Worm (Caenorhabditis elegans) whole organism, L2 larva: ENCODE data around the gene C54E10.7.

Source experiments
- C34F6.9 ChIP-seq: fragments of 150-350 bp; optimal IDR thresholded peaks from 2 replicates; lab custom pipeline; 2014; ENCODE audit warnings: missing biosample characterization, missing genetic modification characterization
- Y55F3AM.14 ChIP-seq: fragments of 200-800 bp; sonication (Bioruptor generic); optimal IDR thresholded peaks from 2 replicates; lab custom pipeline; 2018; ENCODE audit warnings: mild to moderate bottlenecking, missing genetic modification characterization, missing compliant biosample characterization
- ZK546.5 ChIP-seq: sonication (generic microtip); optimal IDR thresholded peaks from 2 replicates; lab custom pipeline; 2017; ENCODE audit warnings: missing biosample characterization, missing genetic modification characterization
- alr-1 ChIP-seq: fragments of 150-350 bp; optimal IDR thresholded peaks from 2 replicates; lab custom pipeline; 2014; ENCODE audit warnings: missing biosample characterization, missing genetic modification characterization
- ama-1 ChIP-seq: fragments of 150-350 bp; optimal IDR thresholded peaks from 2 replicates; lab custom pipeline; 2018; ENCODE audit warnings: inconsistent platforms
- ceh-16 ChIP-seq: fragments of 150-350 bp; optimal IDR thresholded peaks from 2 replicates; lab custom pipeline; 2014; ENCODE audit warnings: missing biosample characterization, missing genetic modification characterization
- ceh-82 ChIP-seq: fragments of 150-350 bp; optimal IDR thresholded peaks from 2 replicates; lab custom pipeline; 2014; ENCODE audit warnings: missing biosample characterization, missing genetic modification characterization
- crh-2 ChIP-seq: sonication (generic microtip); optimal IDR thresholded peaks from 2 replicates; lab custom pipeline; 2017; ENCODE audit warnings: missing biosample characterization, missing genetic modification characterization
- elt-1 ChIP-seq: fragments of 150-350 bp; optimal IDR thresholded peaks from 2 replicates; lab custom pipeline; 2014; ENCODE audit warnings: missing biosample characterization, missing genetic modification characterization
- elt-3 ChIP-seq: sonication (generic microtip); optimal IDR thresholded peaks from 2 replicates; lab custom pipeline; 2017; ENCODE audit warnings: missing biosample characterization, missing genetic modification characterization
- fos-1 ChIP-seq: fragments of 150-350 bp; optimal IDR thresholded peaks from 2 replicates; lab custom pipeline; 2014; ENCODE audit warnings: missing biosample characterization, missing genetic modification characterization
- lin-11 ChIP-seq: fragments of 150-350 bp; sonication (generic microtip); optimal IDR thresholded peaks from 2 replicates; lab custom pipeline; 2014; ENCODE audit warnings: missing biosample characterization, missing genetic modification characterization, inconsistent platforms, mixed read lengths
- lin-13 ChIP-seq: fragments of 150-350 bp; optimal IDR thresholded peaks from 2 replicates; lab custom pipeline; 2014; ENCODE audit warnings: missing biosample characterization, missing genetic modification reagents, missing genetic modification characterization
- lsy-2 ChIP-seq, 2 experiments: fragments of 150-350 bp in 1 of 2; sonication (generic microtip) in 1 of 2; optimal IDR thresholded peaks; 2 replicates each; lab custom pipeline; 2014 to 2017; ENCODE audit warnings: missing biosample characterization in 2 of 2, missing genetic modification characterization in 2 of 2
- mdl-1 ChIP-seq, 2 experiments: fragments of 150-350 bp in 1 of 2; sonication (generic microtip) in 1 of 2; optimal IDR thresholded peaks; 2 replicates each; lab custom pipeline; 2017; ENCODE audit warnings: missing biosample characterization in 2 of 2, missing genetic modification characterization in 2 of 2
- nhr-10 ChIP-seq: sonication (generic microtip); optimal IDR thresholded peaks from 2 replicates; lab custom pipeline; 2017; ENCODE audit warnings: missing biosample characterization, missing genetic modification characterization
- nhr-11 ChIP-seq: fragments of 150-350 bp; optimal IDR thresholded peaks from 2 replicates; lab custom pipeline; 2014; ENCODE audit warnings: missing biosample characterization, missing genetic modification characterization
- nhr-21 ChIP-seq: fragments of 150-350 bp; optimal IDR thresholded peaks from 2 replicates; lab custom pipeline; 2014; ENCODE audit warnings: missing biosample characterization, missing genetic modification characterization
- nhr-23 ChIP-seq: fragments of 150-350 bp; optimal IDR thresholded peaks from 2 replicates; lab custom pipeline; 2014; ENCODE audit warnings: missing biosample characterization, missing genetic modification reagents, missing genetic modification characterization
- nhr-237 ChIP-seq: fragments of 150-350 bp; optimal IDR thresholded peaks from 2 replicates; lab custom pipeline; 2014; ENCODE audit warnings: missing biosample characterization, missing genetic modification characterization
- nhr-25 ChIP-seq: fragments of 150-350 bp; sonication (generic microtip); optimal IDR thresholded peaks from 3 replicates; lab custom pipeline; 2014; ENCODE audit warnings: missing biosample characterization, missing genetic modification characterization
- nhr-77 ChIP-seq: fragments of 150-350 bp; optimal IDR thresholded peaks from 2 replicates; lab custom pipeline; 2014; ENCODE audit warnings: missing biosample characterization, missing genetic modification characterization
- peb-1 ChIP-seq: fragments of 150-350 bp; optimal IDR thresholded peaks from 2 replicates; lab custom pipeline; 2014; ENCODE audit warnings: missing biosample characterization, missing genetic modification characterization
- sem-4 ChIP-seq: fragments of 150-350 bp; optimal IDR thresholded peaks from 2 replicates; lab custom pipeline; 2014; ENCODE audit warnings: missing biosample characterization, missing genetic modification reagents, missing genetic modification characterization
- sma-3 ChIP-seq: sonication (generic microtip); optimal IDR thresholded peaks from 2 replicates; lab custom pipeline; 2016; ENCODE audit warnings: missing genetic modification reagents, missing genetic modification characterization, missing compliant biosample characterization
- sma-9 ChIP-seq, 2 experiments: fragments of 150-350 bp in 1 of 2; sonication (generic microtip) in 1 of 2; optimal IDR thresholded peaks; 2 replicates each; lab custom pipeline; 2014 to 2016; ENCODE audit warnings: missing genetic modification characterization in 2 of 2, mild to moderate bottlenecking in 1 of 2, missing biosample characterization in 1 of 2, missing compliant biosample characterization in 1 of 2, missing genetic modification reagents in 1 of 2, moderate library complexity in 1 of 2
- snpc-4 ChIP-seq: fragments of 150-350 bp; optimal IDR thresholded peaks from 2 replicates; lab custom pipeline; 2014; ENCODE audit warnings: missing biosample characterization, missing genetic modification characterization
- unc-39 ChIP-seq: fragments of 150-350 bp; optimal IDR thresholded peaks from 2 replicates; lab custom pipeline; 2014; ENCODE audit warnings: missing biosample characterization, missing genetic modification characterization
- unc-55 ChIP-seq: fragments of 150-350 bp; sonication (generic microtip); optimal IDR thresholded peaks from 3 replicates; lab custom pipeline; 2014; ENCODE audit warnings: missing biosample characterization, missing genetic modification reagents, missing genetic modification characterization
- unc-62 ChIP-seq: fragments of 150-350 bp; optimal IDR thresholded peaks from 2 replicates; lab custom pipeline; 2014; ENCODE audit warnings: missing biosample characterization, missing genetic modification reagents, missing genetic modification characterization
- zag-1 ChIP-seq: fragments of 150-350 bp; optimal IDR thresholded peaks from 2 replicates; lab custom pipeline; 2014; ENCODE audit warnings: missing biosample characterization, missing genetic modification characterization
- ztf-1 ChIP-seq: fragments of 200-800 bp; sonication (Bioruptor generic); conservative IDR thresholded peaks from 2 replicates; pipeline ENCODE4 v1.3.6; 2022; ENCODE audit warnings: missing genetic modification characterization, missing compliant biosample characterization

Gene C54E10.7

DNA sequence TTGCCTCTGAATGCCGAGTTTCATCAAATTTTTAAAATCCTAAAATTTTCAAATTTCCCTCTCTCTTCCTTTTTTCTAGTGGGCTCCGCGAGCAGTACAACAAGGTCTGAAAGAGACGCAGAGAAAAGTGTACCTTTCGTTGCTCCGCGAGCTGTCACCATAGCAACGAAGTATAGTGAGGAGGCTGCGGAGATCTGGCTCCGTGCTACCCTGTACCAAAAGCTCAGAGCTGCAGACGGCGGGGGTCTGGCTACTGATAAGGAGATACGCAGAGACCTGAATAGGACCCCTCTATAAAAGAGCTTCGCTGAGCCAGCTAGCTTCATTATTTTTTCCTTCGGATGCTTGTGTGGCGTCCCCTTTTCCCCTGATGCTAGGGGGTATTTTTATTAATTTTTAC is 28.0 kb upstream of the C54E10.7 start, which contains the start of gene Y17D7B.10:
TSS of gene Y17D7B.10 (plus strand) at position 243 of the 400 bp plus-strand sequence.
- TF ChIP-seq elt-1 (tag; lab: Kevin White, UChicago) (no peak), lin-11 (tag; lab: Kevin White, UChicago) (peak; percentile 32)

DNA sequence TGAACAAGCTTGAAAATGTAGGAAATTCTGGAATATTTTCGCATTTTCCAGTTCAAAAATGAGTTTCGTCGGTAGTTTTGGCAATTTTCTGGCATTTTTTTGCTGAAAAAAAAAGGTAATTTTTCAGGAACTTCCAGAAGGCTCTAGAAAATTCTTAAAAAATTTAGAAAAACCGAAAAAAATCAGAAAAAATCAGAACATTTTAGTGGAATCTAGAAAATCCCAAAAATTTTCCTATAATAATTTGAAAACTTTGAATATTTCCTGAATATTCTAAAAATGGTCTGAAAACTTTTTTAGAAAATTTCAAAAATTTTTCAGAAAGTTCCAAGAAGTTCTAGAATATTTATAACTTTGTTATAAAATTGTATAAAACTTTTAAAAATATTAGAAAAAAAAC is 24.8 kb upstream of the C54E10.7 start, which contains the start of gene Y17D7B.3:
TSS of gene Y17D7B.3 (minus strand) at position 101 of the 400 bp plus-strand sequence.
- TF ChIP-seq nhr-11 (tag; lab: Kevin White, UChicago) (no peak), unc-39 (tag; lab: Kevin White, UChicago) (no peak), zag-1 (no peak), peb-1 (tag; lab: Kevin White, UChicago) (no peak), lin-11 (tag; lab: Kevin White, UChicago) (no peak), ZK546.5 (no peak), sma-3 (GFP tag; lab: Kevin White, UChicago) (no peak), C34F6.9 (tag; lab: Kevin White, UChicago) (no peak), snpc-4 (no peak), crh-2 (no peak), elt-1 (tag; lab: Kevin White, UChicago) (no peak), ceh-16 (tag; lab: Kevin White, UChicago) (no peak), mdl-1 (tag; optimal IDR thresholded peaks at IDR 0.05; lab: Kevin White, UChicago) (no peak), sem-4 (tag; lab: Kevin White, UChicago) (no peak), alr-1 (tag; lab: Kevin White, UChicago) (no peak), elt-3 (tag; lab: Kevin White, UChicago) (no peak), unc-62 (GFP tag; lab: Kevin White, UChicago) (no peak), unc-55 (no peak), ztf-1 (GFP tag; lab: Robert Waterston, UW) (no peak), nhr-25 (tag; lab: Kevin White, UChicago) (no peak)
- TF ChIP-seq, all 48 proteins: peak for 0

DNA sequence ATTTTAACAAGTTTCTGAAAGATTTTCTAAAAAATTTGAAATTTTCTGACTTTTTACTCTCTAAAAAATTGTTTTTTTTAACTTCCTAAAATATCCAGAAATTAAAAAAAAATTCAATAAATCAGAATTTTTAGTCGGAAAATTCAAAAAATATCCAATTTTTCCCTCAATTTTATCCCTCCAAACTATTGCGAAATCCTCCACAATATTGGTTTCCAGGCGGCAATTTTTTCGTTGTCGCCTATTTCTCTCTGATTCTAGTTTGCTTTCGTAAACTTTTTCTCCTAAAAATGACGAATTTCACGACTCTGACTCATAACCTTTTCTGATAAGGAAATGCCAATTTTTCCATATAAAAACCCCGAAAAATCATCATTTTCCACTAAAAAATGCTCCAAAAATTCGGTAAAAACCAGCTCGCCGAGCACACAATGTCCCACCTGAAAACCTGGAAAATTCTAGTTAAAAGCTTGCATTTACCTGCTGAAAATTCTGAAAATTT is 24.0 kb upstream of the C54E10.7 start, which contains the start of gene Y17D7B.2:
TSS of gene Y17D7B.2 (plus strand) at position 323 of the 502 bp plus-strand sequence.
- TF ChIP-seq fos-1, result peak; percentile 73
- TF ChIP-seq nhr-21 (tag; lab: Kevin White, UChicago), result no peak
- no peak for TF ChIP-seq nhr-237
- TF ChIP-seq ceh-82 (tag; lab: Kevin White, UChicago), result no peak

DNA sequence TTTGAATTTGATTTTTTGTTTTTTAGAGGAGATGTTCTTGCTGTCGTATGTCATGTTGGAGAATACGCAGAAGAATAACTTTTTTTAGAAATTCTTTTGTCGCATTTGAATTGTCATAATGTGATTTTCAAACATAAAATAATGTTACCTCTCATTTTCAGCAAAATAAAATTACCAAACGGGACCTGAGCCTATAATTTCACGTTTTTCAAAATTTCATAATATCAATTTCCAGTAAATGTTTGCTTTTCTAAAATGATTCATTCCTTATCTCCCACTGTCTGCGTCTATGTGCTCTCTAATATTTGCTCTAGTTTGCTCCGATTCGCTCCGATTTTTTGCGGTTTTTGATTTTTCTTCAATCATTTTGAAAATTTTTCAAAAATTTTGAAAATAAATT is 20.8 kb upstream of the C54E10.7 start, which contains the start of gene nhr-231:
TSS of gene nhr-231 (plus strand) at position 301 of the 400 bp plus-strand sequence.
- TF ChIP-seq Y55F3AM.14 (GFP tag; lab: Kevin White, UChicago) (no peak), C34F6.9 (tag; lab: Kevin White, UChicago) (no peak), unc-39 (tag; lab: Kevin White, UChicago) (no peak), fos-1 (peak; percentile 34)

DNA sequence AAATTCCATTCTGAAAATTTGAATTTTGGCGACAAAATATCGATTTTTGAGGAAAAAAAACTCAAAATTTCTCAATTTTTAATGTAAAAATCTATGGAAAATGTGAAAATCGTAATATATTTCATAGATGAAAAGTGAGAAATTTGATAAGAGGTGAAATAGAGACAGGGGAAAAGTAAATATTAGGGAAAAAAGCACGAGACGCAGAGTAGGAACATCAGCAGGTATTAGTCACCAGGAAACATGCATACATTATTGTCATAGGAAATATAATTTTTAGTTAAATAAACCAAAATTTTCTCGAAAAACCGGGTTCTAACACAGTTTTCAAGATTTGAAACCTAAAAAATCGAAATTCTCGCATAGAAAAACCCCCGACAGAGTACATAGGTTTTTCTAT is 10.6 kb upstream of the C54E10.7 start, which contains the start of gene nhr-170:
TSS of gene nhr-170 (minus strand) at position 16 of the 400 bp plus-strand sequence.
- TF ChIP-seq ama-1 (lab: Kevin White, UChicago), result no peak
- peak; percentile 81 for TF ChIP-seq fos-1

DNA sequence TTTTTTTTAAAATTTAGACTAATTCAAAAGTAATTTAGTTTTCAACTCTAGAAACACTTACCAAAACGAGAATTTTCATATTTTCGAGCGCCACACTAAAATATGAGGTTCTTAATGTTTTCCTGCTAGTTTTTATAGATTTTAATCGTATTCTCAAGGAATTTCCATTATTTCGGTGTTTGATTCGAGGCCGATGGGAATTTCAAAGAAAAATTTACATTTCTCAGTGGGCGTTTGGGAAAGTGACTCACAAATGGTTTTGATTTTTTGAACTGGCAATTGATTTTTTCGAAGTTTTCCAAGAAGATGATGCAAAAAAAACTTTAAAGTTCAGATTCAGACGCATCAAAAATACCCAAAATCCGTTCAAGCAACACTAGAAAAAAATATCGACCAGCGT is 9.4 kb upstream of the C54E10.7 start, which contains the start of gene C54E10.11:
TSS of gene C54E10.11 (minus strand) at position 101 of the 400 bp plus-strand sequence.
- TF ChIP-seq nhr-23 (tag; lab: Kevin White, UChicago) (no peak), unc-55 (no peak), nhr-21 (tag; lab: Kevin White, UChicago) (no peak), nhr-237 (no peak), nhr-77 (tag; lab: Kevin White, UChicago) (no peak), sma-9 (GFP tag; optimal IDR thresholded peaks at IDR 0.05; lab: Kevin White, UChicago) (no peak), sma-9 (tag; optimal IDR thresholded peaks at IDR 0.05; lab: Kevin White, UChicago) (no peak), lin-11 (tag; lab: Kevin White, UChicago) (no peak), lsy-2 (tag; optimal IDR thresholded peaks at IDR 0.05; lab: Kevin White, UChicago) (no peak), nhr-10 (no peak), lin-13 (GFP tag; lab: Kevin White, UChicago) (no peak), ztf-1 (GFP tag; lab: Robert Waterston, UW) (no peak)
